Worm (Caenorhabditis elegans): ENCODE data around the gene cdf-2.

DNA sequence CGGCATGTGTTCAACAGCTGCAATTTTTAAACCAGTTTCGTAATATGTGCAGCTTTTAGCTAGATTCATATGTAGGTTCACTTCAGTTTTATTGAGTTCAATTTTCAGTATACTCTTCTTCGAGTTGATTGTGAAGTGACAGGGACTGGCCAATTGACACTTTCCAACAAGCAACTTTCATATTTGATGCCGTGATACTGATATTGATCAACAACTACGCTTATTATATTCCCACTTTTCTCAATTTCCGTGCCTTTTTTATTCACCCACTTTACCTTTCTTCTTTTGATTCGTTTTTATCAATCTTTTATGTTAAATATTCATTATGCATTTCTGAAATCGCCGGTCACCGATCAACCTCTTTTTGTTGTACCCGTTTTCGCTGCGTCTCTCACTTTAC lies 17.4 kb upstream of the cdf-2 start:
- TF ChIP-seq W03F9.2 (tag; optimal IDR thresholded peaks at IDR 0.05): no peak
- TF ChIP-seq dao-5 (tag; optimal IDR thresholded peaks at IDR 0.05): no peak
- TF ChIP-seq him-1 (tag; optimal IDR thresholded peaks at IDR 0.05): no peak
